Fruit fly (Drosophila melanogaster) whole organism, prepupa: ENCODE data around the gene CG14511.

Experiments used
- CG10631 ChIP-seq: fragments of 200-800 bp; sonication (Bioruptor generic); optimal IDR thresholded peaks from 2 replicates; lab custom pipeline; 2016; ENCODE audit warnings: missing biosample characterization, missing genetic modification characterization
- CG11294 ChIP-seq: fragments of 200-800 bp; sonication (Bioruptor generic); IDR thresholded peaks from 2 replicates; pipeline ENCODE4 v1.3.6; 2022; ENCODE audit warnings: missing biosample characterization, missing genetic modification characterization
- CG11902 ChIP-seq: fragments of 200-800 bp; sonication (Bioruptor generic); optimal IDR thresholded peaks from 3 replicates; lab custom pipeline; 2016; ENCODE audit warnings: missing biosample characterization, missing genetic modification characterization
- CG15336 ChIP-seq: fragments of 200-800 bp; sonication (Bioruptor generic); IDR thresholded peaks from 2 replicates; pipeline ENCODE4 v1.3.6; 2022; ENCODE audit warnings: missing biosample characterization, missing genetic modification characterization
- CG16779 ChIP-seq: fragments of 200-800 bp; sonication (Bioruptor generic); optimal IDR thresholded peaks from 3 replicates; lab custom pipeline; 2017; ENCODE audit warnings: missing biosample characterization, mild to moderate bottlenecking, missing genetic modification characterization
- CG3032 ChIP-seq: fragments of 200-800 bp; optimal IDR thresholded peaks from 2 replicates; lab custom pipeline; 2019; ENCODE audit warnings: missing biosample characterization, mild to moderate bottlenecking, missing genetic modification characterization, moderate library complexity
- CG31627 ChIP-seq: fragments of 200-800 bp; sonication (Bioruptor generic); optimal IDR thresholded peaks from 3 replicates; lab custom pipeline; 2016; ENCODE audit warnings: missing biosample characterization, missing genetic modification characterization
- CG34406 ChIP-seq: fragments of 200-800 bp; sonication (Bioruptor generic); optimal IDR thresholded peaks from 3 replicates; lab custom pipeline; 2016; ENCODE audit warnings: missing biosample characterization, missing genetic modification characterization
- CG3919 ChIP-seq: fragments of 200-800 bp; sonication (Bioruptor generic); optimal IDR thresholded peaks from 3 replicates; lab custom pipeline; 2016; ENCODE audit warnings: missing biosample characterization, missing genetic modification characterization
- CG4318 ChIP-seq: fragments of 200-800 bp; sonication (Bioruptor generic); optimal IDR thresholded peaks from 3 replicates; lab custom pipeline; 2017; ENCODE audit warnings: missing biosample characterization, mild to moderate bottlenecking, missing genetic modification characterization
- CG6163 ChIP-seq: fragments of 200-800 bp; sonication (Bioruptor generic); IDR thresholded peaks from 3 replicates; pipeline ENCODE4 v1.3.6; 2022; ENCODE audit warnings: missing biosample characterization, missing genetic modification characterization
- CG6792 ChIP-seq: fragments of 200-800 bp; sonication (Bioruptor generic); optimal IDR thresholded peaks from 3 replicates; lab custom pipeline; 2016; ENCODE audit warnings: missing biosample characterization, missing genetic modification characterization
- CG6808 ChIP-seq: fragments of 200-800 bp; sonication (Bioruptor generic); optimal IDR thresholded peaks from 3 replicates; lab custom pipeline; 2017; ENCODE audit warnings: missing biosample characterization, missing genetic modification characterization, mild to moderate bottlenecking, moderate library complexity, missing genetic modification reagents
- CG6854 ChIP-seq: fragments of 200-800 bp; sonication (Bioruptor generic); optimal IDR thresholded peaks from 2 replicates; lab custom pipeline; 2017; ENCODE audit warnings: missing biosample characterization, mild to moderate bottlenecking, missing genetic modification characterization
- CG8119 ChIP-seq: fragments of 200-800 bp; sonication (Bioruptor generic); IDR thresholded peaks from 3 replicates; pipeline ENCODE4 v1.3.6; 2022; ENCODE audit warnings: missing biosample characterization, missing genetic modification characterization
- CG8632 ChIP-seq: fragments of 200-800 bp; sonication (Bioruptor generic); optimal IDR thresholded peaks from 3 replicates; lab custom pipeline; 2016; ENCODE audit warnings: missing biosample characterization, missing genetic modification characterization
- CG9139 ChIP-seq: fragments of 200-800 bp; sonication (Bioruptor generic); optimal IDR thresholded peaks from 3 replicates; lab custom pipeline; 2017; ENCODE audit warnings: missing biosample characterization, mild to moderate bottlenecking, missing genetic modification characterization
- Eip75B ChIP-seq: fragments of 200-800 bp; sonication (Bioruptor generic); optimal IDR thresholded peaks from 3 replicates; lab custom pipeline; 2016; ENCODE audit warnings: missing biosample characterization, missing genetic modification characterization
- Eip78C ChIP-seq: fragments of 200-800 bp; sonication (Bioruptor generic); peaks from one replicate; lab custom pipeline; 2016; ENCODE audit warnings: missing biosample characterization, missing genetic modification characterization
- Eip93F ChIP-seq: fragments of 200-800 bp; sonication (Bioruptor generic); optimal IDR thresholded peaks from 2 replicates; lab custom pipeline; 2016; ENCODE audit warnings: missing biosample characterization, mild to moderate bottlenecking, missing genetic modification characterization
- Ets21C ChIP-seq: fragments of 200-800 bp; sonication (Bioruptor generic); optimal IDR thresholded peaks from 3 replicates; lab custom pipeline; 2016; ENCODE audit warnings: missing biosample characterization, missing genetic modification characterization
- Ets96B ChIP-seq: fragments of 200-800 bp; optimal IDR thresholded peaks from 2 replicates; lab custom pipeline; 2019; ENCODE audit warnings: missing biosample characterization, mild to moderate bottlenecking, missing genetic modification characterization, moderate library complexity
- Gug ChIP-seq: fragments of 200-800 bp; sonication (Bioruptor generic); IDR thresholded peaks from 2 replicates; pipeline ENCODE4 v1.3.6; 2022; ENCODE audit warnings: missing biosample characterization, missing genetic modification characterization
- Hr39 ChIP-seq: fragments of 200-800 bp; sonication (Bioruptor generic); optimal IDR thresholded peaks from 2 replicates; lab custom pipeline; 2016; ENCODE audit warnings: missing biosample characterization, missing genetic modification characterization
- Hr4 ChIP-seq: fragments of 200-800 bp; sonication (Bioruptor generic); optimal IDR thresholded peaks from 3 replicates; lab custom pipeline; 2016; ENCODE audit warnings: missing biosample characterization, missing genetic modification characterization
- Met ChIP-seq: fragments of 200-800 bp; sonication (Bioruptor generic); optimal IDR thresholded peaks from 3 replicates; lab custom pipeline; 2016; ENCODE audit warnings: missing biosample characterization, missing genetic modification characterization
- OdsH ChIP-seq: fragments of 200-800 bp; sonication (Bioruptor generic); optimal IDR thresholded peaks from 3 replicates; lab custom pipeline; 2016; ENCODE audit warnings: missing biosample characterization, missing genetic modification characterization
- Smox ChIP-seq: fragments of 200-800 bp; sonication (Bioruptor generic); optimal IDR thresholded peaks from 3 replicates; lab custom pipeline; 2016; ENCODE audit warnings: missing biosample characterization, missing genetic modification characterization
- Sox102F ChIP-seq: fragments of 200-800 bp; sonication (Bioruptor generic); optimal IDR thresholded peaks from 2 replicates; lab custom pipeline; 2016; ENCODE audit warnings: missing biosample characterization, mild to moderate bottlenecking, missing genetic modification characterization
- acj6 ChIP-seq: fragments of 200-800 bp; sonication (Bioruptor generic); optimal IDR thresholded peaks from 3 replicates; lab custom pipeline; 2016; ENCODE audit warnings: missing biosample characterization, missing genetic modification characterization
- cyc ChIP-seq: fragments of 200-800 bp; sonication (Bioruptor generic); optimal IDR thresholded peaks from 3 replicates; lab custom pipeline; 2016; ENCODE audit warnings: missing biosample characterization, missing genetic modification characterization
- dac ChIP-seq: fragments of 200-800 bp; sonication (Bioruptor generic); optimal IDR thresholded peaks from 2 replicates; lab custom pipeline; 2017; ENCODE audit warnings: missing biosample characterization, mild to moderate bottlenecking, missing genetic modification characterization
- dsx ChIP-seq: fragments of 200-800 bp; optimal IDR thresholded peaks from 3 replicates; lab custom pipeline; 2019; ENCODE audit warnings: missing biosample characterization, mild to moderate bottlenecking, missing genetic modification characterization, moderate library complexity; ENCODE audit not compliant: poor library complexity, severe bottlenecking
- eg ChIP-seq: fragments of 200-800 bp; sonication (Bioruptor generic); IDR thresholded peaks from 3 replicates; pipeline ENCODE4 v1.3.6; 2022; ENCODE audit warnings: missing biosample characterization, missing genetic modification characterization
- esn ChIP-seq: fragments of 200-800 bp; sonication (Bioruptor generic); optimal IDR thresholded peaks from 2 replicates; lab custom pipeline; 2016; ENCODE audit warnings: missing biosample characterization, mild to moderate bottlenecking, missing genetic modification characterization, moderate library complexity
- fd59A ChIP-seq: fragments of 200-800 bp; sonication (Bioruptor generic); optimal IDR thresholded peaks from 2 replicates; lab custom pipeline; 2017; ENCODE audit warnings: missing biosample characterization, mild to moderate bottlenecking, missing genetic modification characterization, missing genetic modification reagents
- fd85E ChIP-seq: fragments of 200-800 bp; sonication (Bioruptor generic); optimal IDR thresholded peaks from 3 replicates; lab custom pipeline; 2016; ENCODE audit warnings: missing biosample characterization, missing genetic modification characterization
- lz ChIP-seq: fragments of 200-800 bp; sonication (Bioruptor generic); optimal IDR thresholded peaks from 3 replicates; lab custom pipeline; 2016; ENCODE audit warnings: missing biosample characterization, missing genetic modification characterization
- net ChIP-seq: fragments of 200-800 bp; sonication (Bioruptor generic); optimal IDR thresholded peaks from 3 replicates; lab custom pipeline; 2016; ENCODE audit warnings: missing biosample characterization, missing genetic modification characterization
- pdm3 ChIP-seq: fragments of 200-800 bp; sonication (Bioruptor generic); optimal IDR thresholded peaks from 3 replicates; lab custom pipeline; 2016; ENCODE audit warnings: missing biosample characterization, missing genetic modification characterization
- salr ChIP-seq, 2 experiments: fragments of 200-800 bp; sonication (Bioruptor generic); optimal IDR thresholded peaks; 3 replicates each; lab custom pipeline; 2016 to 2018; ENCODE audit warnings: missing biosample characterization in 2 of 2, missing genetic modification characterization in 2 of 2, mild to moderate bottlenecking in 1 of 2
- spab ChIP-seq: fragments of 200-800 bp; sonication (Bioruptor generic); optimal IDR thresholded peaks from 2 replicates; lab custom pipeline; 2017; ENCODE audit warnings: missing biosample characterization, mild to moderate bottlenecking, missing genetic modification characterization, missing genetic modification reagents
- ss ChIP-seq, 2 experiments: fragments of 200-800 bp; sonication (Bioruptor generic); optimal IDR thresholded peaks; 2 replicates in 1 of 2; 3 replicates in 1 of 2; lab custom pipeline; 2017 to 2018; ENCODE audit warnings: mild to moderate bottlenecking in 2 of 2, missing biosample characterization in 2 of 2, missing genetic modification characterization in 2 of 2, moderate library complexity in 1 of 2
- svp ChIP-seq: fragments of 200-800 bp; sonication (Bioruptor generic); peaks from one replicate; lab custom pipeline; 2016; ENCODE audit warnings: missing biosample characterization, missing genetic modification characterization
- topi ChIP-seq: fragments of 200-800 bp; sonication (Bioruptor generic); optimal IDR thresholded peaks from 3 replicates; lab custom pipeline; 2016; ENCODE audit warnings: missing biosample characterization, missing genetic modification characterization
- vri ChIP-seq: fragments of 200-800 bp; sonication (Bioruptor generic); optimal IDR thresholded peaks from 3 replicates; lab custom pipeline; 2016; ENCODE audit warnings: missing biosample characterization, mild to moderate bottlenecking, missing genetic modification characterization

CG14511 gene

DNA sequence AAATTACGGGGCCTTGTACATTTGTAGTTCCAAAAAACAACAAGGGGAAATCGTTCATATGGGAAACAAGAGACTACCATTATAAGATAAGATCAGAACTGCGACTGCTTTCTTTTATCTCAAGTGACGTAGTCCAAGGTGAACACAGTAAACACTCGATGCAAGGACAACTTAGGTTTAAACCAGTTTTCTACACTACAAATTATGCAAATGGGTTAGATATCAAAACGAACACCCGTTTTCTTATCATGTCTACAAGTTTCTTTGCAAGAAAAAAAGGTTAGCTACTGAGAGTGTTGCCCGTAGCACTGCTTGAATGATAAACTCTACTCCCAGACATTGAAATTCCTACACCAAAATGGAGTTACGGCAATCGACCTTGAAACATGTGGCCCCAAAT, 22.6 kb downstream of the CG14511 start (continued):
- peak; percentile 67 for TF ChIP-seq dsx (GFP tag; lab: Kevin White, UChicago)
- peak; percentile 82 for TF ChIP-seq vri
- no peak for TF ChIP-seq CG16779
- TF ChIP-seq CG6792, result peak; percentile 90
- TF ChIP-seq lz (GFP tag; lab: Kevin White, UChicago), result peak; percentile 89
- no peak for TF ChIP-seq Smox (GFP tag; lab: Kevin White, UChicago)
- TF ChIP-seq Gug (GFP tag; lab: Robert Waterston, UW), result peak; percentile 54; the same call in 1 of the 2 replicates
- no peak for TF ChIP-seq spab (GFP tag; lab: Kevin White, UChicago)
- peak; percentile 89 for TF ChIP-seq Eip75B (GFP tag; lab: Kevin White, UChicago)
- TF ChIP-seq Hr39 (GFP tag; lab: Kevin White, UChicago), result peak; percentile 93
- peak; percentile 93 for TF ChIP-seq svp (GFP tag; lab: Kevin White, UChicago)
- peak; percentile 90 for TF ChIP-seq Eip78C (GFP tag; lab: Kevin White, UChicago)
- peak; percentile 14 for TF ChIP-seq fd85E (GFP tag; lab: Kevin White, UChicago)
- TF ChIP-seq Met, result peak; percentile 88
- no peak for TF ChIP-seq pdm3 (GFP tag; lab: Kevin White, UChicago)
- TF ChIP-seq CG4318 (GFP tag; lab: Kevin White, UChicago), result no peak
- peak; percentile 86 for TF ChIP-seq Sox102F (GFP tag; lab: Kevin White, UChicago)
- TF ChIP-seq CG6163 (GFP tag; lab: Robert Waterston, UW), result peak; percentile 90
- peak in 1 of 2 experiments; percentile 58 for TF ChIP-seq ss (GFP tag; optimal IDR thresholded peaks at IDR 0.05; lab: Kevin White, UChicago)
- no peak for TF ChIP-seq CG9139
- TF ChIP-seq CG11902 (GFP tag; lab: Kevin White, UChicago), result peak; percentile 81
- TF ChIP-seq net (GFP tag; lab: Kevin White, UChicago), result peak; percentile 42
- no peak for TF ChIP-seq Hr4 (GFP tag; lab: Kevin White, UChicago)
- peak; percentile 80 for TF ChIP-seq OdsH
- peak; percentile 89 for TF ChIP-seq cyc (GFP tag; lab: Kevin White, UChicago)
- peak; percentile 81 for TF ChIP-seq acj6 (GFP tag; lab: Kevin White, UChicago)
- TF ChIP-seq esn (GFP tag; lab: Kevin White, UChicago), result peak; percentile 89
- peak; percentile 88 for TF ChIP-seq topi (GFP tag; lab: Kevin White, UChicago)
- TF ChIP-seq CG6854 (GFP tag; lab: Kevin White, UChicago), result no peak
- peak; percentile 26 for TF ChIP-seq Eip93F
- TF ChIP-seq Ets21C (GFP tag; lab: Kevin White, UChicago), result peak; percentile 88
- TF ChIP-seq, all 60 proteins: peak for 47

DNA sequence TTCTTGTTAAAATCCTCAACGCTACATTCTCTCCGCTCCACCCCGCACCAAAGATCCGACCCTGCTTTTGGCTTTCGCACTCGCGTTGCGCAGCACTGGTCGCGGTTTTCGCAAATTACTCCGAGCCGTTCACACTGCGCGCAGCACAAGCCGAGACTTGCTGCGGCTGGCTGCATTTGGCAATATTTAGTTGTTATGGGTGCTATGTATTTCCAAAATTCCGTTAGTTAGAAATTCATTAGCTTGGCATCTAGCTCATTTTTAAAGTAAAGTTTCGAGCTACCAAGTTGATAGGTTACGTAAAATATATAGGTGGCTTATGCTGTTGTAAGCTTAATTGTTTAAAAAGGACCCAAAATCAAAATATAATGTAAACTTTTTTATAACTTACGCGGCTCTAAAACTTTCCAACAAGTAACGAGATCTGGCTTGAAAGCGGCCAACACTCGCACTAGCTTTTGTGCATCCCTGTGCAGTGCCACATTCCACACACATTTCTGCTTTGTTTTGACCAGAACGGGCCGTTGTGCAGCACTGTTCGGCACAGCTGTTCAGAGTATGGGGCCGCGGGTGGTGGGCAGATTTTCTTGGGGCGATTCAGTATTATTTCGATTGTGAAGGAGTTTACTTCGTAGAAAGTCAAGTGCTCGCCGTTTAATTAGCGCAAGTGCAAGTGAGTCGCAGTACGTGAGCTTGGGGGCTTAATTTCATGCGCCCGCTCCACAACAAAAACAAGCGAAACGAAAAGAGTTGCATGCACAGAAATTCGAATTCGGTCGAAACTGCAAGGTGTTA, 23.7 kb downstream of the CG14511 start, which contains the start of the genes yem and Ctl2:
Gene yem, minus strand, starts transcription at position 63 of the 795 bp plus-strand sequence.
Gene Ctl2, plus strand, starts transcription at position 554 of the 795 bp plus-strand sequence.
- peak; percentile 39 for TF ChIP-seq CG6854 (GFP tag; lab: Kevin White, UChicago)
- TF ChIP-seq CG11294, result no peak; the same call in none of the 2 replicates
- TF ChIP-seq dac (GFP tag; lab: Kevin White, UChicago), result no peak
- TF ChIP-seq Met, result no peak
- peak; percentile 62 for TF ChIP-seq CG3919
- peak; percentile 35; the same call in 1 of the 3 replicates for TF ChIP-seq CG8119
- no peak for TF ChIP-seq Sox102F (GFP tag; lab: Kevin White, UChicago)
- no peak for TF ChIP-seq Gug (GFP tag; lab: Robert Waterston, UW)
- peak; percentile 59 for TF ChIP-seq CG6163 (GFP tag; lab: Robert Waterston, UW)
- TF ChIP-seq vri, result peak; percentile 74
- TF ChIP-seq salr (GFP tag; optimal IDR thresholded peaks at IDR 0.05; lab: Kevin White, UChicago), result peak in 1 of 2 experiments; percentile 40
- peak; percentile 52 for TF ChIP-seq fd59A (GFP tag; lab: Kevin White, UChicago)
- TF ChIP-seq Hr39 (GFP tag; lab: Kevin White, UChicago), result peak; percentile 81
- peak; percentile 82 for TF ChIP-seq CG31627 (GFP tag; lab: Kevin White, UChicago)
- TF ChIP-seq CG16779, result peak; percentile 26
- no peak for TF ChIP-seq Smox (GFP tag; lab: Kevin White, UChicago)
- peak; percentile 39; the same call in 2 of the 3 replicates for TF ChIP-seq eg (GFP tag; lab: Robert Waterston, UW)
- peak; percentile 79 for TF ChIP-seq Eip75B (GFP tag; lab: Kevin White, UChicago)
- TF ChIP-seq CG10631 (GFP tag; lab: Kevin White, UChicago), result peak; percentile 77
- TF ChIP-seq CG6808 (GFP tag; lab: Kevin White, UChicago), result no peak
- TF ChIP-seq CG8632 (GFP tag; lab: Kevin White, UChicago), result peak; percentile 21
- TF ChIP-seq CG34406, result no peak
- TF ChIP-seq net (GFP tag; lab: Kevin White, UChicago), result no peak
- peak; percentile 74 for TF ChIP-seq cyc (GFP tag; lab: Kevin White, UChicago)
- no peak for TF ChIP-seq CG4318 (GFP tag; lab: Kevin White, UChicago)
- peak; percentile 56 for TF ChIP-seq CG3032
- peak; percentile 66 for TF ChIP-seq CG6792
- TF ChIP-seq Ets21C (GFP tag; lab: Kevin White, UChicago), result peak; percentile 79
- peak; percentile 25 for TF ChIP-seq Ets96B
- peak; percentile 6 for TF ChIP-seq dsx (GFP tag; lab: Kevin White, UChicago)
- TF ChIP-seq CG15336, result peak; percentile 30; the same call in 1 of the 2 replicates
